Worm (Caenorhabditis elegans) whole organism, mixed stage, embryonic: ENCODE measurements around the gene F11A5.16.

ENCODE experiments used
- M03D4.4 ChIP-seq: sonication (generic microtip); optimal IDR thresholded peaks from 2 replicates; lab custom pipeline; 2017; ENCODE audit warnings: mild to moderate bottlenecking, missing genetic modification characterization, missing compliant biosample characterization
- blmp-1 ChIP-seq: fragments of 150-350 bp; optimal IDR thresholded peaks from 2 replicates; lab custom pipeline; 2014; ENCODE audit warnings: missing biosample characterization, missing genetic modification characterization
- ces-1 ChIP-seq: fragments of 150-350 bp; optimal IDR thresholded peaks from 2 replicates; lab custom pipeline; 2014; ENCODE audit warnings: missing biosample characterization, missing genetic modification reagents, missing genetic modification characterization
- nhr-12 ChIP-seq: fragments of 150-350 bp; optimal IDR thresholded peaks from 2 replicates; lab custom pipeline; 2014; ENCODE audit warnings: missing biosample characterization, missing genetic modification characterization
- pha-4 ChIP-seq: fragments of 150-350 bp; optimal IDR thresholded peaks from 2 replicates; lab custom pipeline; 2018; ENCODE audit warnings: missing biosample characterization, missing genetic modification reagents, missing genetic modification characterization
- snpc-4 ChIP-seq: fragments of 150-350 bp; optimal IDR thresholded peaks from 2 replicates; lab custom pipeline; 2014; ENCODE audit warnings: missing biosample characterization, missing genetic modification characterization
- ztf-11 ChIP-seq: fragments of 150-350 bp; optimal IDR thresholded peaks from 2 replicates; lab custom pipeline; 2014; ENCODE audit warnings: missing biosample characterization, missing genetic modification characterization

DNA sequence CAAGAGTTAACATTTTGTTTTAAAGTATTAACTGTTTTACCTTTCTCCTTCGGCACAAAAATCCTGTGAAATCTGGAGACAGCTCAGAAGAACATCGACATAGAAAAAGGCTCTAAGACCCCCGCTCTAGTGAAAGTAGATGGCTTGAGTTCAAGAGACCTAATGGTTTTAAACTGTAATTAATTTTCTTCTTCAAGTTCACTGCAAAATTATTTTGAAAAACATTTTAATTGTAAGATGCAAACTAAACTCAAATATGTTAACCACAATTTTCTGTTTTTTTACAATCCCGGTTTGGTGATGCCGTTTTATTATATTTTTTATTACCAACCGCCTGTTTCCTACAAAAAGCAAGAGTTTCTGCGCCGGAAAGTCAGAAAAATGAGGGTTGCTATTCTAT, 22.9 kb downstream of the F11A5.16 start, which contains the start of gene clec-233:
- TF ChIP-seq blmp-1 (no peak), nhr-12 (tag; lab: Kevin White, UChicago) (no peak), M03D4.4 (tag; lab: Kevin White, UChicago) (no peak), pha-4 (tag; lab: Kevin White, UChicago) (no peak), ztf-11 (no peak), snpc-4 (tag; lab: Kevin White, UChicago) (no peak), ces-1 (GFP tag; lab: Kevin White, UChicago) (no peak)
